Worm (Caenorhabditis elegans) whole organism, mixed stage, embryonic: Measurements from ENCODE around the gene C53C11.1.

ENCODE experiments used
- M03D4.4 ChIP-seq: sonication (generic microtip); optimal IDR thresholded peaks from 2 replicates; lab custom pipeline; 2017; ENCODE audit warnings: mild to moderate bottlenecking, missing genetic modification characterization, missing compliant biosample characterization
- elt-1 ChIP-seq: sonication (generic microtip); optimal IDR thresholded peaks from 2 replicates; lab custom pipeline; 2017; ENCODE audit warnings: missing genetic modification characterization, mild to moderate bottlenecking, missing compliant biosample characterization, antibody characterized with exemption, moderate library complexity, borderline replicate concordance; ENCODE audit not compliant: insufficient read depth
- pha-4 ChIP-seq: fragments of 150-350 bp; optimal IDR thresholded peaks from 2 replicates; lab custom pipeline; 2018; ENCODE audit warnings: missing biosample characterization, missing genetic modification reagents, missing genetic modification characterization
- snpc-4 ChIP-seq: fragments of 150-350 bp; optimal IDR thresholded peaks from 2 replicates; lab custom pipeline; 2014; ENCODE audit warnings: missing biosample characterization, missing genetic modification characterization

DNA sequence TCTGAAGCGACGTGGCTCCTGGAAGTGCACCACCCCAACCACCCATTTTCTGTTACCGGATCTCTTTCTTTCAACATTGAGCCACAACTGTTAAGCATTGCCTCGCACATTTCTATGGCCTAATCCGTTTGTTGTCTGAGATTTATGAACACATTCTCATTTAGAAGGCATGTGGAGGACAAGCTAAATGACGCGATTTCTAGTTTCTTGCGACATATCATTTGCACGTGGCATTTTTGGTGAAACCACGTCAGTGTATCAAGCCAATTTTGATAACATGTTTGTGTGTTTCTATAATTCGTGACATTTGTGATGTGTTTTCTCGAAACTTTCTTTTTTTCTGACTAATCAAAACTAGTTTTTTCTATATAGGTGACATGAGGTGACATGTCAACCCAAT, 16.2 kb downstream of the C53C11.1 start:
- TF ChIP-seq snpc-4 (no peak), elt-1 (tag; lab: Kevin White, UChicago) (no peak), M03D4.4 (no peak), pha-4 (no peak)
